Worm (Caenorhabditis elegans) whole organism, young adult: Measurements from ENCODE around the gene fipr-21.

ENCODE experiments used
- ama-1 ChIP-seq, 3 experiments: fragments of 150-350 bp in 1 of 3; sonication (generic microtip) in 2 of 3; optimal IDR thresholded peaks; 2 replicates each; lab custom pipeline; 2014 to 2018; ENCODE audit warnings: missing biosample characterization in 2 of 3, missing genetic modification characterization in 2 of 3, missing genetic modification reagents in 2 of 3
- aptf-2 ChIP-seq: fragments of 200-800 bp; sonication (Bioruptor generic); conservative IDR thresholded peaks from 2 replicates; pipeline ENCODE4 v1.3.6; 2022; ENCODE audit warnings: missing genetic modification reagents, missing genetic modification characterization, missing compliant biosample characterization
- ceh-100 ChIP-seq: fragments of 200-800 bp; sonication (Bioruptor generic); IDR thresholded peaks from 2 replicates; pipeline ENCODE4 v1.3.6; 2022; ENCODE audit warnings: missing genetic modification reagents, missing genetic modification characterization, missing compliant biosample characterization
- efl-1 ChIP-seq: fragments of 150-350 bp; optimal IDR thresholded peaks from 2 replicates; lab custom pipeline; 2014; ENCODE audit warnings: missing biosample characterization, missing genetic modification reagents, missing genetic modification characterization
- lin-26 ChIP-seq: fragments of 200-800 bp; sonication (Bioruptor generic); IDR thresholded peaks from 2 replicates; pipeline ENCODE4 v1.3.6; 2022; ENCODE audit warnings: missing genetic modification reagents, missing genetic modification characterization, missing compliant biosample characterization
- lsy-27 ChIP-seq: sonication (generic microtip); optimal IDR thresholded peaks from 2 replicates; lab custom pipeline; 2017; ENCODE audit warnings: missing genetic modification characterization, mild to moderate bottlenecking, missing compliant biosample characterization, antibody characterized with exemption, missing genotype, borderline replicate concordance; ENCODE audit not compliant: insufficient read depth

- TF ChIP-seq lin-26 (GFP tag; lab: Robert Waterston, UW) (no peak), aptf-2 (no peak), ama-1 (optimal IDR thresholded peaks at IDR 0.05; lab: Kevin White, UChicago) (no peak), ama-1 (GFP tag; optimal IDR thresholded peaks at IDR 0.05; lab: Kevin White, UChicago) (no peak), efl-1 (GFP tag; lab: Kevin White, UChicago) (no peak), lsy-27 (no peak), ceh-100 (no peak)
Observed at ce11 chrX:10302430-10302829, 1.9 kb upstream of the fipr-21 start, which contains the start of gene fip-5.
